Worm (Caenorhabditis elegans): ENCODE data around the gene E02C12.19.
A peak's percentile ranks its signal among the peaks of the same experiment; 100 is the strongest.

- TF ChIP-seq nhr-237 (tag; optimal IDR thresholded peaks at IDR 0.05) (peak; percentile 71), nhr-41 (GFP tag; IDR thresholded peaks at IDR 0.05) (peak; percentile 79; the same call in 1 of the 2 replicates), zfp-3 (GFP tag; conservative IDR thresholded peaks at IDR 0.05) (peak; percentile 98), zag-1 (tag; optimal IDR thresholded peaks at IDR 0.05) (peak; percentile 82), snpc-4 (tag; optimal IDR thresholded peaks at IDR 0.05) (peak; percentile 33), hlh-30 (tag; optimal IDR thresholded peaks at IDR 0.05; ENCODE audit: insufficient read depth) (peak; percentile 100), hlh-11 (tag; optimal IDR thresholded peaks at IDR 0.05) (peak; percentile 100), dve-1 (tag; optimal IDR thresholded peaks at IDR 0.05; ENCODE audit: insufficient read depth) (peak; percentile 95), skn-1 (tag; optimal IDR thresholded peaks at IDR 0.05) (no peak), fos-1 (tag; optimal IDR thresholded peaks at IDR 0.05) (no peak), nhr-28 (tag; optimal IDR thresholded peaks at IDR 0.05) (peak; percentile 97), duxl-1 (tag; optimal IDR thresholded peaks at IDR 0.05; ENCODE audit: poor library complexity) (peak; percentile 68), tag-97 (GFP tag; IDR thresholded peaks at IDR 0.05) (no peak)
Observed at ce11 chrV:9343629-9344624, 32.4 kb downstream of the E02C12.19 start, which contains the start of gene tos-1.

Measured in whole organism, L4 larva.